Worm (Caenorhabditis elegans): ENCODE results near the gene F53A2.1.

F53A2.1 gene

ce11 chrIII:13333754-13334153 is 9.1 kb upstream of the F53A2.1 start, which contains the start of gene sdz-20:
Gene sdz-20 (plus strand): TSS chrIII:13334054.
- no peak for TF ChIP-seq elt-1 (tag; optimal IDR thresholded peaks at IDR 0.05)
- TF ChIP-seq skn-1 (tag; optimal IDR thresholded peaks at IDR 0.05) = no peak
- no peak for TF ChIP-seq lsy-12 (tag; optimal IDR thresholded peaks at IDR 0.05)
- no peak for TF ChIP-seq nhr-12 (tag; optimal IDR thresholded peaks at IDR 0.05)
- no peak for TF ChIP-seq egl-5 (tag; optimal IDR thresholded peaks at IDR 0.05)
- TF ChIP-seq pha-4 (tag; optimal IDR thresholded peaks at IDR 0.05) = no peak
- no peak for TF ChIP-seq jun-1 (tag; optimal IDR thresholded peaks at IDR 0.05)
- TF ChIP-seq sea-2 (GFP tag; optimal IDR thresholded peaks at IDR 0.05) = no peak
- TF ChIP-seq tbx-2 (tag; optimal IDR thresholded peaks at IDR 0.05) = no peak
- TF ChIP-seq nhr-67 (tag; optimal IDR thresholded peaks at IDR 0.05) = no peak
- TF ChIP-seq ceh-16 (tag; optimal IDR thresholded peaks at IDR 0.05) = no peak
- no peak for TF ChIP-seq eor-1 (tag; optimal IDR thresholded peaks at IDR 0.05)
- TF ChIP-seq unc-62 (GFP tag; optimal IDR thresholded peaks at IDR 0.05) = no peak
- TF ChIP-seq pqm-1 (tag; optimal IDR thresholded peaks at IDR 0.05) = no peak
- no peak for TF ChIP-seq nhr-77 (tag; optimal IDR thresholded peaks at IDR 0.05)
- TF ChIP-seq elt-3 (tag; optimal IDR thresholded peaks at IDR 0.05) = no peak
- TF ChIP-seq ceh-28 (tag; optimal IDR thresholded peaks at IDR 0.05) = no peak
- TF ChIP-seq R02D3.7 (tag; optimal IDR thresholded peaks at IDR 0.05) = no peak
- no peak for TF ChIP-seq ztf-11 (tag; optimal IDR thresholded peaks at IDR 0.05)
- no peak for TF ChIP-seq elt-2 (tag; optimal IDR thresholded peaks at IDR 0.05)

DNA sequence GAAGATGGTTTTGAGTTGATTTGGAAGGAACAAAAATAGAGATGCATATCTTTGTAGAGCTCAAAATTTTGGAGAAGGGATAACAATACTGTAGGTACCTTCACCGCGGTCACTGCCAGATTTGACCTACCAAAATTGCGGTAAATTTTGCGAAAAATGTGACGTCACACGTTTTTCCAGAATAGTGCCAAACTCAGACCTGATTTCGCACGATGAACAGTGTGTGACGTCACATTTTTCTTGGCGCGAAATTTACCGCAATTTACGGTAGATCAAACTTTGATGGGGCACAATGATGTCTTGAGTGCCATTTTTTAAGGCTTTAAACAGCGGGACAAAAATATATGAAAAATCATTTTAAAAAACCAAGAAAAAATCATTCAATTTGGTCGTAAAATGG is 4.3 kb upstream of the F53A2.1 start:
- no peak for TF ChIP-seq elt-1 (tag; optimal IDR thresholded peaks at IDR 0.05)
- no peak for TF ChIP-seq eor-1 (tag; optimal IDR thresholded peaks at IDR 0.05)

DNA sequence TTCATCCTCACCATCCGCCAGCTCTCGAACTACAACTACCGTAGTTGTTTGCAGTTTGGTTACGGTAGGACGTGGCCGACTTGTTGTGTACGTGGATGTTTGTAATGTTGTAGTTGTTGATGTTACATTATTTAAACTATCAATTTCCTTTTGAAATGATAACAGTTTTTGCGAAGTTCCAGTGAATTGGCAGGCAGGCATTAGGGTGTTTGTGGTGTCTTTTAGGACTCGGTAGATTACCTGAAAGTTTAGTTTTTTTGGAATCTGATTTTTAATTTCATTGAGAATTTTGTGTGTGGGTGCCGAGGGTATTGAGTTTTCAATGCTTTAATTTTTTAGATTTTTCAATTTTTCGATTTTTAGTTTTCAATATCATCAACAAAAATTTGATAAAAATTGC is 2.1 kb downstream of the F53A2.1 start, which contains the start of gene F53A2.11:
F53A2.11 (minus strand) TSS at position 101 of the 400 bp plus-strand sequence.
- TF ChIP-seq lin-39 (tag; optimal IDR thresholded peaks at IDR 0.05) = no peak
- no peak for TF ChIP-seq ztf-4 (tag; optimal IDR thresholded peaks at IDR 0.05)
- TF ChIP-seq ZK546.5 (tag; optimal IDR thresholded peaks at IDR 0.05) = no peak
- TF ChIP-seq nhr-11 (tag; optimal IDR thresholded peaks at IDR 0.05) = no peak

DNA sequence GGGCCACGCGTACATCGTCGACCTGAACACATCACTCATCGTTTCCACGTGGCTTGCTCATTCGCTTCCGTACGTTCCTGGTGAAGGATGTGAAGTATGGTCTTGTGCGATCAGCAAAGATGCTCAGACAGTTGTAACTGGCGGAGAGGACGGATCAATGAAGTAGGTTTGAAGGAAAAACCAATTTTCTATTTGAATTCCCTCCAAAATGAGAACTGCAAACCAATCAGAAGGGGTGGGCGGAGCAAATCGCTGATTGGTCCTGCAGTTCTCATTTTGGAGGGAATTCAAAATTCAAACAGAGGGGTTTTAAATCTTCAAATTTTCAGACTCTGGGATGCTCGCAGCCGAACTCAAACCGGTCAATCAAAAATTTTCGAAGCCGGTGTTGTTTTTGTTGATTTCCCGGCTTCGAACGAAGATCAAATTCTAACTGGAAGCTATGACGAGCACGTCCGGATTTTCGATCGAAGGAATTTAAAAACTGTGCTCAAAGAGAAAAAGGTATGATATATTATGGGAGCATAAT is 7.2 kb downstream of the F53A2.1 start:
- TF ChIP-seq zag-1 (tag; optimal IDR thresholded peaks at IDR 0.05) (no peak), nfya-1 (tag; optimal IDR thresholded peaks at IDR 0.05; ENCODE audit: insufficient read depth) (peak; percentile 58)

DNA sequence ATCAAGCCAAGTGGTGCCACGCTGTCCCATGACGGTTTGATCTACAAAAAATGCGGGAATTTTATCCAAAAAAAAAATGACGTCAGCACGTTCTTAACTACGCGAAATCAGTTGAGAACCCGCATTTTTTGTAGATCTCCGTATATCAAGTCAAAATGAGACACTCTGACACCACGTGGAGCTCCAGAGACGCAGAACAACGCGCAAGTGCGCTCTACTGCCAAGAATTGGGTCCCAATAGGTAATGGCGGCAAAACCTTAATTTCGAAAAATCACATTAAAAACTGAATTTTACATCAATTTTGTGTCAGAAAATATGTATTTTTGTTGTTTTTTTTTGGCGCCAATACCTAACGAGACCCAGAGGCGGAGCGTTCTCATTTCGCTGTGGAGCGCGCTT is 7.7 kb downstream of the F53A2.1 start:
- TF ChIP-seq nhr-23 (tag; optimal IDR thresholded peaks at IDR 0.05) = no peak
- TF ChIP-seq lin-39 (tag; optimal IDR thresholded peaks at IDR 0.05) = no peak
- no peak for TF ChIP-seq nhr-28 (tag; optimal IDR thresholded peaks at IDR 0.05)
- no peak for TF ChIP-seq eor-1 (tag; optimal IDR thresholded peaks at IDR 0.05)
- no peak for TF ChIP-seq nhr-76 (tag; optimal IDR thresholded peaks at IDR 0.05)
- TF ChIP-seq hmg-11 (tag; optimal IDR thresholded peaks at IDR 0.05) = no peak
- TF ChIP-seq elt-1 (tag; optimal IDR thresholded peaks at IDR 0.05) = no peak
- no peak for TF ChIP-seq ztf-4 (tag; optimal IDR thresholded peaks at IDR 0.05)
- no peak for TF ChIP-seq sea-2 (GFP tag; optimal IDR thresholded peaks at IDR 0.05)
- no peak for TF ChIP-seq egl-27 (tag; optimal IDR thresholded peaks at IDR 0.05)
- no peak for TF ChIP-seq zag-1 (tag; optimal IDR thresholded peaks at IDR 0.05)
- no peak for TF ChIP-seq pha-4 (tag; optimal IDR thresholded peaks at IDR 0.05)
- TF ChIP-seq mdl-1 (tag; optimal IDR thresholded peaks at IDR 0.05) = no peak
- TF ChIP-seq nfya-1 (tag; optimal IDR thresholded peaks at IDR 0.05; ENCODE audit: insufficient read depth) = no peak
- no peak for TF ChIP-seq lin-15B (tag; optimal IDR thresholded peaks at IDR 0.05)
- no peak for TF ChIP-seq aly-2 (tag; optimal IDR thresholded peaks at IDR 0.05)
- no peak for TF ChIP-seq pqm-1 (tag; optimal IDR thresholded peaks at IDR 0.05)
- no peak for TF ChIP-seq egl-5 (tag; optimal IDR thresholded peaks at IDR 0.05)
- no peak for TF ChIP-seq ama-1 (optimal IDR thresholded peaks at IDR 0.05)

Data from whole organism, L3 larva.